Worm (Caenorhabditis elegans): Measurements from ENCODE around the gene F10G7.10.

The F10G7.10 gene

DNA sequence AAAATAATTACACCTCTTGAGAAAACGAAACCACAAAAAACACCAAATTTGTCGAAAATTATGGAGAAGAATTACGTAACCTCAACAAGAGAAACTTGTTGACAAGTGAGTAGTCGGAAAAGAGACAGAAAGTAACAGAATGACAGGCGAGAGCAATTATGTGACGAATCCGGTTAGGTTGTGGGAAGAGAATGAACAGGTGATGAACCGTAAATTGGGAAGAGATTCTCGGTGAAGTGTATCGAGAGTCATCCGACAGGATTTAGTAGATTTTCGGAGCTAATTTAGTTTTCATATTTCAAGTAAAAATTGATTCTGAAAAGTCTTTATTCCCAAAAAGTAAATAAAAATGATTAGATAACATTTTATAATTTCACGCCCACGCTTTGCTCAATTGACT is 44.7 kb downstream of the F10G7.10 start, which contains the start of gene T05A7.7:
TSS of gene T05A7.7 (minus strand) at position 101 of the 400 bp plus-strand sequence.
- TF ChIP-seq R02D3.7 (tag; optimal IDR thresholded peaks at IDR 0.05), result no peak
- no peak for TF ChIP-seq aly-2 (tag; optimal IDR thresholded peaks at IDR 0.05)
- no peak for TF ChIP-seq nhr-77 (tag; optimal IDR thresholded peaks at IDR 0.05)
- TF ChIP-seq nhr-43 (tag; optimal IDR thresholded peaks at IDR 0.05; ENCODE audit: poor library complexity, severe bottlenecking), result no peak
- no peak for TF ChIP-seq pha-4 (tag; optimal IDR thresholded peaks at IDR 0.05)
- TF ChIP-seq hmg-11 (tag; optimal IDR thresholded peaks at IDR 0.05), result no peak
- TF ChIP-seq elt-1 (tag; optimal IDR thresholded peaks at IDR 0.05), result no peak
- TF ChIP-seq pqm-1 (tag; optimal IDR thresholded peaks at IDR 0.05), result no peak
- no peak for TF ChIP-seq daf-12 (tag; optimal IDR thresholded peaks at IDR 0.05)
- TF ChIP-seq nhr-67 (tag; optimal IDR thresholded peaks at IDR 0.05), result no peak
- no peak for TF ChIP-seq skn-1 (tag; optimal IDR thresholded peaks at IDR 0.05)
- TF ChIP-seq elt-3 (tag; optimal IDR thresholded peaks at IDR 0.05), result no peak
- TF ChIP-seq fkh-10 (GFP tag; optimal IDR thresholded peaks at IDR 0.05), result no peak
- no peak for TF ChIP-seq ceh-28 (tag; optimal IDR thresholded peaks at IDR 0.05)
- no peak for TF ChIP-seq snpc-4 (tag; optimal IDR thresholded peaks at IDR 0.05)
- no peak for TF ChIP-seq unc-62 (GFP tag; optimal IDR thresholded peaks at IDR 0.05)
- TF ChIP-seq lsy-12 (tag; optimal IDR thresholded peaks at IDR 0.05), result no peak
- TF ChIP-seq ama-1 (optimal IDR thresholded peaks at IDR 0.05), result no peak
- no peak for TF ChIP-seq nhr-12 (tag; optimal IDR thresholded peaks at IDR 0.05)

DNA sequence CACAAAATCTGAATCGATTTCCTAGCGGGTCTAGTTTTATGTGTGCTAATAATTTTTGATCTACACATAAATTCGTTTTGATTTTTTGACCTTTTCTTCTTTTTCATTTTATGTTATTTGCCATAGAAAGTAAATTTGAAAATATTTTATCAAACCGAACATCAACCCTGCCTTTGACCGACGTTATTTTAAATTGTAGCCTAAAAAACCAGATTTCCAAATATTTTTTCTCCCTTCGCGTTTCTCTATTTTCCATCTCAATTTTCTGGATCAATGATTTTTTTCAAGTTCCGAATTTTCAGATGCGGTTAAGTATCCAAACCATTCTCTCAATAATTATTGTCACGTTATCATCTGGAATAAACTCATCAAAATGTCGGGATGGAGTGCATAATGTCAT is 48.1 kb downstream of the F10G7.10 start, which contains the start of gene T05A7.1:
TSS of gene T05A7.1 (plus strand) at position 301 of the 400 bp plus-strand sequence.
- no peak for TF ChIP-seq daf-12 (tag; optimal IDR thresholded peaks at IDR 0.05)
- no peak for TF ChIP-seq pha-4 (tag; optimal IDR thresholded peaks at IDR 0.05)
- TF ChIP-seq nhr-23 (tag; optimal IDR thresholded peaks at IDR 0.05), result no peak
- no peak for TF ChIP-seq elt-3 (tag; optimal IDR thresholded peaks at IDR 0.05)
- no peak for TF ChIP-seq elt-1 (tag; optimal IDR thresholded peaks at IDR 0.05)
- no peak for TF ChIP-seq pqm-1 (tag; optimal IDR thresholded peaks at IDR 0.05)

- TF ChIP-seq ztf-4 (tag; optimal IDR thresholded peaks at IDR 0.05) (no peak), nhr-28 (tag; optimal IDR thresholded peaks at IDR 0.05) (no peak)
Measured at ce11 chrII:4676241-4676640, 49.8 kb downstream of the F10G7.10 start.

DNA sequence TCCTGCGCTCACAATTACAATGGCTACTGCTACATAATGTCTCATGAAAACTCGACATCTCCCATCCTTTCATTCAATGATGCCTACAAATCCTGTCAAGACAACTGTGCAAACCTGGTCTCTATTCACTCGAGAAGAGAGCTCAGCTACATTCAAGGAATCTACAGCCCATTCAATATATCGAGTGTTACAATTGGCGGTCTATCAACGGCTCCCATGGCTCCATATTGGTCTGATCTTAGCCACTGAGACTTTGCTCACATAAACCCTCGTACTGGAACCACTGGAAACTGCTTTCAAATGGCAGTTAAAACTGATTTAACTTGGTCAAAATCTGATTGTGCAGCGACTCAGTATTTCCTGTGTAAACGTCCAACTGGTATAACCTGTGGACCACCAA is 50.6 kb downstream of the F10G7.10 start, which contains the start of gene T05A7.3:
TSS of gene T05A7.3 (plus strand) at position 301 of the 400 bp plus-strand sequence.
- TF ChIP-seq unc-62 (GFP tag; optimal IDR thresholded peaks at IDR 0.05) (no peak), ama-1 (optimal IDR thresholded peaks at IDR 0.05) (no peak), sea-2 (GFP tag; optimal IDR thresholded peaks at IDR 0.05) (no peak), nhr-67 (tag; optimal IDR thresholded peaks at IDR 0.05) (no peak), elt-3 (tag; optimal IDR thresholded peaks at IDR 0.05) (no peak), fkh-10 (GFP tag; optimal IDR thresholded peaks at IDR 0.05) (no peak), hmg-11 (tag; optimal IDR thresholded peaks at IDR 0.05) (no peak), ceh-28 (tag; optimal IDR thresholded peaks at IDR 0.05) (no peak), mdl-1 (tag; optimal IDR thresholded peaks at IDR 0.05) (no peak), pqm-1 (tag; optimal IDR thresholded peaks at IDR 0.05) (no peak), snpc-4 (tag; optimal IDR thresholded peaks at IDR 0.05) (no peak)

DNA sequence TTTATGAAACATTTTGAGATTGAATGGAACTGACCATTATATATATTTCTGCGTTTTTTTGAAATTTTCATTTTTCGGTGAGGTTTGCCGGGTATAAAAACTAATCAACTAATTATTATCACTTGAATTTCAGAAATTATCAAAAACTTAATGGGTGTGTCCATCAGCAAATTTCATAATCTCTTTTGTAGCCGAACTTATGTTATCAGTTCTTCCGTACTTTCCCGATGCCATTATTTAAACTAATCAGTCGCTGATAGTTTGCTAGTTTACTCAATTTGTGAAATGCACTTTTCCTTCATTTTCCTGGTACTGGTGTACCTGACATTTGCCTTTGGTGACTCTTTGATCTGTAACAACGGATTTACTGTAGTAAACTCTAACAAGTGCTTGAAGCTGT is 51.9 kb downstream of the F10G7.10 start:
- TF ChIP-seq jun-1 (tag; optimal IDR thresholded peaks at IDR 0.05) (peak; percentile 60), egl-5 (tag; optimal IDR thresholded peaks at IDR 0.05) (no peak), lin-15B (tag; optimal IDR thresholded peaks at IDR 0.05) (no peak), pqm-1 (tag; optimal IDR thresholded peaks at IDR 0.05) (peak; percentile 68), elt-2 (tag; optimal IDR thresholded peaks at IDR 0.05) (peak; percentile 96)

DNA sequence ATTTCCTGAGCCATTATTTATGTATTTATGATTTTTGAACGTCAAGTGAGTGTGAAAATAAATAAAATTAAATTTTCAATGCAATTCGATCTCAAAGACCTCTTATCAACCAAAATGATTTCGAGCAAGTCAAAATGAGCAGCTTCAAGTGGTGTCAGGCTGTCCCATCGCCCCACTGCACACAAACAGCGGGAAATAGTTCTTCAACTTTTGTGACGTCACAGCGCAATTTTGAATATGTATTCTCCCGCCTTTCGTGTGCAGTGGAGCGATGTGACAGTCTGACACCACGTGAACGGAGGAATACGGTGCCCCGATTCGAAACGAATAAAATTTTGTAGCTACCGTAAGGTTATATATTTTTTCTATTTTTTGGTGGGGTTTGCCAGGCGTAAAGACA is 52.4 kb downstream of the F10G7.10 start:
- TF ChIP-seq lsy-12 (tag; optimal IDR thresholded peaks at IDR 0.05) (no peak), fos-1 (tag; optimal IDR thresholded peaks at IDR 0.05) (no peak), ama-1 (optimal IDR thresholded peaks at IDR 0.05) (peak; percentile 56), egl-27 (tag; optimal IDR thresholded peaks at IDR 0.05) (no peak), eor-1 (tag; optimal IDR thresholded peaks at IDR 0.05) (no peak)
